Fruit fly (Drosophila melanogaster) S2 (cell line): ENCODE results near the gene CG2225.
A peak's percentile ranks its signal among the peaks of the same experiment; 100 is the strongest.

ENCODE experiments used
- CG8478 ChIP-seq: fragments of >200 bp; optimal IDR thresholded peaks from 2 replicates; lab custom pipeline; 2018
- CTCF ChIP-seq, 2 experiments: fragments of >200 bp; optimal IDR thresholded peaks; 2 replicates each; lab custom pipeline; 2018

Gene CG2225

DNA sequence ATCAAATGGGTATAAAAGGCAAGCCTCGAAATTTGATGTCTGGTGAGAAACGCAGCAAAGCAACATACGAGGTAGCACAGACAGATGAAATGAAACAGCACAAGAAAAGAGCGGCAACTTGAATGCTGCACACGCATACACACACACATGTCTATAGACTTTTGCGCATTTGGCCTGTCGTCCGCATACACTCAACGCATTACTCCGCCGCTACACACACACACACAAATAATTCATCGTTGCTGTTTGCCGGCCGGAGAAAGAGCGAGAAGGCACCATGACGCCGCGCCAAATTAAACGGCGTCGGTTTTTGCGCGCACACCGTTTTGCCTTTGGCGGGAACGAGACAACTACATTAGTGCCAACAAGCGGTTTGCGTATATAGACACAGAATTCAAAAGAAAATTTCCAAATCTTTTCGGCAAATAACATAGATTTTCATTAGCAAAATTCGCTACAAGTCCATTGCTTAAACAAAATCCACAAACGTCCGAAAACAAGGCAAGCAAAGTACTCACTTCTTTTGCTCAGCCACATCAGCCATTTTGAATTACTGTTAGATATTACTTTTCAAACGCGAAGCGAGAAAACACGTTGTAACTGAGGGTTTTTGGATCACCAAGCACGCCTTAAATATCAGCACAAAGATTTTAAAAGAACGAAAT, 48.0 kb downstream of the CG2225 start:
- TF ChIP-seq CG8478 (lab: Kevin White, UChicago) (peak; percentile 62), CTCF (optimal IDR thresholded peaks at IDR 0.05; lab: Kevin White, UChicago) (no peak)

DNA sequence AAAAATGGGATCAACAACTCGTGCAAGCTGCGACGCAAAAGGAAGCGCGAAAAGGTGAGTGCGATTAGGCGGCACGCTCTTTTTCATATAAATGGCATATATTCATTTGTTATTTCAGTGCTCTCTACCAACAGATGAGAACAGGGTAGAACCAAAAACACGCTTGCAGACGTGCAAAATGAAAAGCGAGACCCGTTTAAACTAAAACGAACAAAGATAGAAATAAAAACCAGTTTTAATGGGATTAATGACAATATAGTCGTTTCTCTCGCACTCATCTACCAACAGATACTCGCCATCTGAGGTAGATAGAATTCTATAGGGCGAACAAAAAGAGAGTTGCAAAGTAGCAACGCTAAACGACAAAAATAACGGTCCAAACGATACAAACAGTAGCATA, 48.8 kb downstream of the CG2225 start:
- TF ChIP-seq CTCF (optimal IDR thresholded peaks at IDR 0.05; lab: Kevin White, UChicago) (no peak), CG8478 (lab: Kevin White, UChicago) (no peak)

DNA sequence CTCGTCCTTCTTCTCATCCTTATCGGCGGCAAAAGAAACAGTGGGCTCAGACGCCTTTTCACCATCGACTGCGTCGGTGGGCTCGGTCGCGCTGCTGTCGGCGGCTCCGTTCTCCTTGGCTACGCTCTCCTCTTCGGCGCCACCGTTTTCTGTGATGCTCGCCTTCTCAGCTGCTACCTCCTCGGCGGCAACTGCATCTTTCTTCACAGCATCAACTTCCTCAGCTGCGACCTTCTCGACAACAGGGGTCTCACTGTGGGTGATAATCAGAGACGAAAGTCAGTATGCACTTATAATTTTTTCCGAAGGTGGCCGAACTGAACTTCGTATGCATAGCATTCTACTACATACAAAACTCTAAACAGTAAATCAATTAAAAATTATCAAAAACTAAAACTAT, 49.4 kb downstream of the CG2225 start:
- no peak for TF ChIP-seq CTCF (optimal IDR thresholded peaks at IDR 0.05; lab: Kevin White, UChicago)
- no peak for TF ChIP-seq CG8478 (lab: Kevin White, UChicago)

DNA sequence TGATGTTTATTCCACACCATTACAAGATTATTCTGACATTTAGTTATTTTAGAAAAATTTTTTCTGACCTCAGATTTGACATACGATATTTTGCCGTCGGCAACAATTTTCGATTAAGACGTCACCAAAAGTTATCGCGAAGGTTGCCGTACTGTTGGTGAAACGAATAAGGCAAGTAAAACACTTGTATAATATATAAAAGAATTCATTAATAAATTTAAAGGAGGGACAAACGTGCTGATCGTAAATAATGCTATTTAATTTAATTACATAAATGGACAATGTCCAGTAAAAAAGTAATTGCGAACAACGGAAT, 52.9 kb downstream of the CG2225 start:
- no peak for TF ChIP-seq CTCF (optimal IDR thresholded peaks at IDR 0.05; lab: Kevin White, UChicago)
- no peak for TF ChIP-seq CG8478 (lab: Kevin White, UChicago)

DNA sequence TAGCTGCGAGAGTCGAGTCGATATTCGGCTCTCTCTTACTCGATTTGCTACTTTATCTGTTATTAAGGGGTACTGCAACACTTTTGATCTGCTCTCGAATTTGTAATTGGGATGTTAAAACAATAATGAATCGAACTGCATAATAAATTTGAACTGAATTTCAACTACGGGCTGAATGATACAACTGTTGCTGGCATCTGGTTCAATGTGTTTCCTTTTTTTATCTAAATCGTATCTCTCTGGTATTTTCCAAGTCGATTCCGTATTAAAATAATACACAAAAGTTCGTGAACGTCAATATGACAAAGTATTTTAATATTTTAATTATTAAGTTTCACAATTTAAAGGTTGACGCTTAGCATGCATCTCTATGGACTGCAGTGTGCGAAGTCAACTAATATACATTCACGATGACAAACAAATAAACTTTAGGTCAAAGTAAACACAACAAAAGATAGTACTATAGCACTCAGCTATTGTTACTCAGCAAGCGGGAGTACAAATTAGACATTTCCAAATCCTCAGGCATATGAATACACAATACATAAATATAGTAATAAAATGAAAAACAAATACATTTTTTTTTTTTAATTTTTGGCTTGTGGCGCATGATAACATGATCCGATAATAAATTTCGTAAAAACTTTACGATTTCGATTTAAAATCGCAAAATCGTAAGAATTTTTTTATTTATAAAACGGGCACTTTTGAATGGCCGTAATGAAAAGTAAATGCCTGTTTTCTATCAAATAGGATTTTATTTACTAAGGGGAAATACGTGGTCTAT, 53.5 kb downstream of the CG2225 start, which contains the start of gene CG2201:
Gene CG2201, minus strand, starts transcription at position 396 of the 787 bp plus-strand sequence.
- TF ChIP-seq CG8478 (lab: Kevin White, UChicago) (no peak), CTCF (optimal IDR thresholded peaks at IDR 0.05; lab: Kevin White, UChicago) (no peak)

DNA sequence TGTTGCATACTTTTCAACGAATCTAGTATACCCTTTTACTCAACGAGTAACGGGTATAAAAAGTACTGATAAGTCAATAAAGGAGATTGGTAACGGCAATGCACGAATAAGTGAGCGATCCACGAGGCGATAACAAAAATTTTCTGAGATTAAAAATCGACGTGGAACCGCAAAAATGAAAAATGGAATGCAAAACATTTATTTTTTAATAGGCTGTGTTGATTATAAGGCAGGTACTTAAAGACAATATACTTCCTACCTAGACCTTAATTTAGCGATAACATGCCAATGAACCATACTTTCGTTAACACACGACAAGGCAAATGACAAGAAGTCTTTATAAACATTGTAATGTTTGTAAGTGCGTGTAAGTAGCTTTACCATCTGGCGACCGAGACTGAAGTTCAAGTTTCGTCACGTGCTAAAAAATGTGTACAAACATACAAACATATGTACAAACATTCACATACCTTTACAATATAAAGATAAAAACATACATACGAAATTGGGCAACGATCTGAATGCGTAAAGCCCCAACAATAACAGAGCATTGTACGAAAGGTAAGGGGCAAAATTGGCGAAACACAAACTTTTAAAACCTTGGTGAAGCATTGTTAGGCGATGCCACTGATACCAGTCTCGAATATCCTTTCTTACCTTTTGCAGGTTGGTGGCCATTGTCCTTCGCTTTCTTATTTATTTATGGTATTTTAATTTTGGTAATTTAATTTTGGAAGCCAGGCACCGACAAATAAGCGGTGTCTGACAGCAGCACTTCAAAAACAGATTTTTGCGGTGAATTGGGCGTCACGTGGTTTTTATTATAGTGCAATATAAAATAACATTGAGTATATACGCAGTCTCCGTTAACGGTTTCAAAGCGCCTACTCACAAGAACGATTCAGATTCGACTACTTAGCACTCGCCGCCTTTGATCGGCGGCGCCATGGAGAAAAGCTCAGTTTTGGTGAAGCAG, 54.3 kb downstream of the CG2225 start:
- no peak for TF ChIP-seq CTCF (optimal IDR thresholded peaks at IDR 0.05; lab: Kevin White, UChicago)
- no peak for TF ChIP-seq CG8478 (lab: Kevin White, UChicago)

DNA sequence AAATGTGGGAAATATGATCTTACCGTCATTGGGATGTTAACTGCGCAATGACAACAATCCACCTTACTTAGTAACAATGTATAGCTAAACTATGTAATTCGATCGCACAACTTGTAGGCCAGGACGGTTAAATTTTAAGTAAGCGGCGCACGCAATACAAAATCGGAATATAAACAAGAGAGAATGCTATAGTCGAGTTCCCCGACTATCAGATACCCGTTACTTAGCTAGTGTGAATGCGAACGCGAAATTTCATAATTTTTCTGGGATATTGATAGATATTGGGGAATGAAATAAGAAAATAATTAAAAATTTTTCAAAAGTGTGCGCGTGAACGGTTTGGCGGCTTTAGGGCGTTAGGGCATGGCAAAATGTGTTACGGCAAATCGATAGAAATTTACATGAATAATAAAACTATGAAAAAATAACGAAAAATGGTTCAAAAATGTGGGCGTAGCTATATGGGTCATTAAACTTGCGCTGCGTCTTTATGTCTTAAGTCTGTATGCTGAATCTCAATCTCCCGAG, 55.2 kb downstream of the CG2225 start:
- no peak for TF ChIP-seq CG8478 (lab: Kevin White, UChicago)
- no peak for TF ChIP-seq CTCF (optimal IDR thresholded peaks at IDR 0.05; lab: Kevin White, UChicago)

DNA sequence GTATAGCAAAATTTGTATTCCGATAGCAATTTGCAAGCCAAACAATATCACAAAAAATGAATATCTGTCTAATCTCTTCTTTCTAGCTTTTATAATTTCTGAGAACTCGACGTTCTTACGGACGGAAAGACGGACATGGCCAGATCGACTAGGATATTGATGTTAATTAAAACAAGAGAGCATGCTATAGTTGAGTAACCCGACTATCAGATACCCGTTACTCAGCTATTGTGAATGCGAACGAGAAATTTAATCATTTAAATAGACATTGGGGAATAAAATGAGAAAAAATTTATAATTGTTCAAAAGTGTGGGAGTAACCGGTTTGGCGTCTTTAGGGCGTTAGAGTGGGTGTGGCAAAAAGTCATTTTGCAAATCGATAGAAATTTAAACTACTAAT, 56.8 kb downstream of the CG2225 start:
- TF ChIP-seq CG8478 (lab: Kevin White, UChicago) = no peak
- no peak for TF ChIP-seq CTCF (optimal IDR thresholded peaks at IDR 0.05; lab: Kevin White, UChicago)

DNA sequence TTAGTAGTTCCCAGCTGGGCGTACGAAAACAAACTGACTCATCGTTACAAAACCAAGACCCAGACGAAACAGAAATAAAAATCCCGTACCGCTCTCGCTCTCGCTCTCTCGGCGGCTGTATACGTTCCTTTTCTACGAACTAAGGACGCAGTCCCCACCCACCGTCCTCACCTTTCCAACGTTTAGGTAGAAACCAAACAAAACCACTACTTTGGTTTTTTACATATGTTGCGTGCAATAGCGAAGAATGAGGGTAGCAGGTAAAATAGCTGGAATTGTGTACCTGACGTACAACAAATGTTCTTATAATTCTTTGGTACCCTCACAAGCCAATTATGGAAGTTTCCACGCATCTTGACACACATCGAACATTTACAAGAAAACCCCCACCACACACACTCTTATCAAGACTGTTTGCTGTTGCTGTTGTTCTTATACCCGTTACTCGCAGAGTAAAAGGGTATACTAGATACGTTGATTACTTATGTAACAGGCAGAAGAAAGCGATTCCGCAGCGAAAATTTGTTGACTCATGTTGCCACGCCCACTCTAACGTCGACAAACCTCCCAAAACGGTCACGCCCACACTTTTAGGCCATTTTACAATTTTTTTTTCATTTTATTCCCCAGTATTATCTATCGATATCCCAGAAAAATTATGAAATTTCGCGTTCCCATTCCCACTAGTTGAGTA, 58.4 kb downstream of the CG2225 start:
- TF ChIP-seq CG8478 (lab: Kevin White, UChicago) (no peak), CTCF (optimal IDR thresholded peaks at IDR 0.05; lab: Kevin White, UChicago) (no peak)

DNA sequence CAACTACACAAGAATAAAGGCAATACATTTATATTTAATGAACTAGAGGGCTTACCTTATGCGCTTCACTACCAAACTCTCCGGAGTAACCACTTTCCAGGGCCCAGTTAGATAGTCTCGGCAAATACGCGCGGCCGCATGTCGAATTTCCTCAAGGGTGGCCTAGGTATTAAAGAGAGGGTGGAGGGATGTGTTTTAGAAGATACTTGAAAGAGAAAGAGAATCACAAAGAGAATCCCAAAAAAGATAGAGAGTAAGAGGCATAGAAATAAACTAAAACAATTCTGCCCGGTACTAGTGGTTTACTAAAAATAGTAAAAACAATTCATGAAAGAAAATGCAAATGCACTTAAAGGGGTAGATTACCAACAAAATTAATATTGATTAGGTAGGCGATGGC, 59.4 kb downstream of the CG2225 start:
- TF ChIP-seq CTCF (optimal IDR thresholded peaks at IDR 0.05; lab: Kevin White, UChicago) (no peak), CG8478 (lab: Kevin White, UChicago) (no peak)
